Fruit fly (Drosophila melanogaster): ENCODE measurements around the gene Irc.

DNA sequence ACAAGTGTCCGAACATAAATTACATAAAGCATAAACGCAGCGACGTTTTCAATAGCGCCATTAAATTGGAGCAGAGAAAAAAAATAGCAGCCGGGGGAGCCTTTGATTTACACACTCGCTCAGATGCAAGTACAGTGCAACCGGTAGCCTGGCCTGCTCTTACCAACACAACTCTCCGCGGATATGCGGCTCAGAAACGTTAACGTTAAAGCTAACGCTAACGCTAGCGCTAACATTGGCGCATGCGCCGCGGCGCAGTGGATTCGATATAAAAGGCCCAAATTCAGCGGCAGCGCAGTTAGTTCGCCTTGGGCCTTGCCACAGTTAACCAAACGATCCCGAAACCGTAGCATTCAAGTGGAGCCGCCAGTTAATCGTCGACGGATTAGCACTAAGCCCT lies 11.6 kb downstream of the Irc start, which contains the start of gene Pxd:
- TF ChIP-seq CTCF (optimal IDR thresholded peaks at IDR 0.05) = no peak
- no peak for TF ChIP-seq CG8478 (optimal IDR thresholded peaks at IDR 0.05)
